Worm (Caenorhabditis elegans): ENCODE measurements around the gene irld-8.

Gene irld-8

ce11 chrIV:8133536-8133935, 18.0 kb downstream of the irld-8 start, which contains the start of gene sph-1 (continued):
- no peak for TF ChIP-seq nhr-28 (tag; optimal IDR thresholded peaks at IDR 0.05)
- peak in 1 of 2 experiments; percentile 48 for TF ChIP-seq lin-35 (GFP tag; optimal IDR thresholded peaks at IDR 0.05)
- TF ChIP-seq lin-14 (GFP tag; optimal IDR thresholded peaks at IDR 0.05) = peak; percentile 70
- peak; percentile 49 for TF ChIP-seq elt-2 (tag; optimal IDR thresholded peaks at IDR 0.05)

DNA sequence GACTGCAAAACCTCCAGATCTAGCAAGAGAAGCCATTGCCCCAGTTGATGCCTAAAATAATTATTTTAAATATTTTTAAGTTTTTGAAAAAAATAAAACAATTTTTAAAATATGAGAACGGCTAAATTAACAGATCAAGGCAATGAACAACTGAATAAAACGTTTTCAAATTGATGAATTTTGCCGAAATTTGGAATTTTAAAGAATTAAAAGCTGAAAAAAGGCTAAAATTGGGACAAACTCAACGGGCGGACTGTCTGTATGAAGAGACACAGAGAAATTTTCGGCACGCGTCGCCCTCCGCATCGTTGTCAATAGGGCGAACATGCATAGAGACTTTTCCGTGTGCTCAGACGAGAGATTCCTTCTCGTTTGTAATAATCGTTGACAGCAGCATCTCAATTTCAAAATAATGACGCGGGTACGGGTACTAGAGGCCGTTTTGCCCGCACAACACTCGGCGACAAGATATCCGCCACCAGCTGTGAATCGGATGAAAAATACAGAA, 20.5 kb downstream of the irld-8 start, which contains the start of the genes isp-1 and islo-1:
isp-1 (minus strand) TSS at position 51 of the 508 bp plus-strand sequence.
islo-1 (plus strand) TSS at position 385 of the 508 bp plus-strand sequence.
- no peak for TF ChIP-seq nhr-90 (tag; optimal IDR thresholded peaks at IDR 0.05; ENCODE audit: poor library complexity)
- TF ChIP-seq hpl-2 (GFP tag; optimal IDR thresholded peaks at IDR 0.05) = no peak
- no peak for TF ChIP-seq nhr-28 (tag; optimal IDR thresholded peaks at IDR 0.05)
- no peak for TF ChIP-seq efl-3 (GFP tag; optimal IDR thresholded peaks at IDR 0.05)
- TF ChIP-seq lir-3 (tag; optimal IDR thresholded peaks at IDR 0.05; ENCODE audit: poor library complexity) = no peak
- TF ChIP-seq mep-1 (tag; optimal IDR thresholded peaks at IDR 0.05) = peak; percentile 63
- no peak for TF ChIP-seq mef-2 (tag; optimal IDR thresholded peaks at IDR 0.05)
- no peak for TF ChIP-seq C34B4.2 (tag; optimal IDR thresholded peaks at IDR 0.05)
- peak; percentile 22 for TF ChIP-seq xbp-1 (tag; optimal IDR thresholded peaks at IDR 0.05)
- no peak for TF ChIP-seq lin-39 (tag; optimal IDR thresholded peaks at IDR 0.05)
- no peak for TF ChIP-seq alr-1 (tag; optimal IDR thresholded peaks at IDR 0.05; ENCODE audit: borderline replicate concordance)
- TF ChIP-seq ceh-63 (GFP tag; optimal IDR thresholded peaks at IDR 0.05) = no peak
- no peak for TF ChIP-seq aha-1 (tag; optimal IDR thresholded peaks at IDR 0.05)
- TF ChIP-seq unc-30 (tag; optimal IDR thresholded peaks at IDR 0.05) = no peak
- TF ChIP-seq sox-4 (tag; optimal IDR thresholded peaks at IDR 0.05) = no peak
- TF ChIP-seq zag-1 (tag; optimal IDR thresholded peaks at IDR 0.05) = no peak
- peak; percentile 69 to 77 for TF ChIP-seq lin-35 (GFP tag; optimal IDR thresholded peaks at IDR 0.05)
- TF ChIP-seq unc-62 (GFP tag; optimal IDR thresholded peaks at IDR 0.05) = no peak
- TF ChIP-seq ceh-82 (tag; optimal IDR thresholded peaks at IDR 0.05) = peak in 2 of 3 experiments; percentile 28 to 75
- peak; percentile 12 to 82 for TF ChIP-seq lsy-2 (tag; optimal IDR thresholded peaks at IDR 0.05)
- TF ChIP-seq ztf-4 (tag; optimal IDR thresholded peaks at IDR 0.05) = no peak
- TF ChIP-seq snu-23 (GFP tag; optimal IDR thresholded peaks at IDR 0.05) = peak; percentile 60
- peak; percentile 6 for TF ChIP-seq snpc-4 (tag; optimal IDR thresholded peaks at IDR 0.05)
- TF ChIP-seq rnt-1 (tag; optimal IDR thresholded peaks at IDR 0.05) = peak; percentile 56
- no peak for TF ChIP-seq hlh-4 (tag; optimal IDR thresholded peaks at IDR 0.05)
- TF ChIP-seq tlp-1 (tag; optimal IDR thresholded peaks at IDR 0.05) = no peak
- no peak for TF ChIP-seq zip-4 (GFP tag; optimal IDR thresholded peaks at IDR 0.05)
- no peak for TF ChIP-seq egl-13 (tag; optimal IDR thresholded peaks at IDR 0.05)
- TF ChIP-seq lin-15B (tag; optimal IDR thresholded peaks at IDR 0.05) = peak; percentile 77
- no peak for TF ChIP-seq nhr-19 (GFP tag; conservative IDR thresholded peaks at IDR 0.05)
- no peak for TF ChIP-seq mab-9 (GFP tag; IDR thresholded peaks at IDR 0.05)
- TF ChIP-seq aly-2 (tag; optimal IDR thresholded peaks at IDR 0.05) = no peak
- TF ChIP-seq nhr-20 (tag; optimal IDR thresholded peaks at IDR 0.05) = peak; percentile 52
- no peak for TF ChIP-seq ceh-8 (GFP tag; optimal IDR thresholded peaks at IDR 0.05)
- TF ChIP-seq nhr-47 (tag; optimal IDR thresholded peaks at IDR 0.05) = peak; percentile 43
- TF ChIP-seq nhr-77 (tag; optimal IDR thresholded peaks at IDR 0.05) = peak; percentile 63
- TF ChIP-seq tbx-2 (tag; optimal IDR thresholded peaks at IDR 0.05) = peak; percentile 15
- TF ChIP-seq ceh-88 (GFP tag; IDR thresholded peaks at IDR 0.05) = no peak
- no peak for TF ChIP-seq sup-37 (GFP tag; optimal IDR thresholded peaks at IDR 0.05)
- TF ChIP-seq grh-1 (GFP tag; IDR thresholded peaks at IDR 0.05) = no peak
- no peak for TF ChIP-seq unc-98 (GFP tag; IDR thresholded peaks at IDR 0.05)
- TF ChIP-seq lin-14 (GFP tag; optimal IDR thresholded peaks at IDR 0.05) = peak; percentile 65
- peak; percentile 33 for TF ChIP-seq unc-130 (tag; optimal IDR thresholded peaks at IDR 0.05)
- TF ChIP-seq dpl-1 (GFP tag; optimal IDR thresholded peaks at IDR 0.05) = peak; percentile 25 to 58 (median 46)
- TF ChIP-seq elt-2 (tag; optimal IDR thresholded peaks at IDR 0.05) = no peak
- TF ChIP-seq skn-1 (tag; optimal IDR thresholded peaks at IDR 0.05) = peak; percentile 4
- TF ChIP-seq fos-1 (tag; optimal IDR thresholded peaks at IDR 0.05) = no peak
- TF ChIP-seq mdl-1 (tag; optimal IDR thresholded peaks at IDR 0.05) = peak in 1 of 2 experiments; percentile 73
- TF ChIP-seq sptf-1 (tag; optimal IDR thresholded peaks at IDR 0.05) = no peak
- TF ChIP-seq pqm-1 (tag; optimal IDR thresholded peaks at IDR 0.05) = no peak

Measured in whole organism, L1 larva.